Worm (Caenorhabditis elegans) whole organism, L4 larva: ENCODE measurements around the gene C51E3.9.

Experiments
- F26F4.8 ChIP-seq: fragments of 200-800 bp; sonication (Bioruptor generic); conservative IDR thresholded peaks from 2 replicates; pipeline ENCODE4 v1.3.6; 2022; ENCODE audit warnings: missing genetic modification characterization, missing compliant biosample characterization
- F37D6.2 ChIP-seq: sonication (generic microtip); optimal IDR thresholded peaks from 2 replicates; lab custom pipeline; 2016; ENCODE audit warnings: mild to moderate bottlenecking, missing genetic modification characterization, missing compliant biosample characterization
- Y105C5A.15 ChIP-seq: fragments of 200-800 bp; sonication (Bioruptor generic); IDR thresholded peaks from 2 replicates; pipeline ENCODE4 v1.3.6; 2022; ENCODE audit warnings: missing genetic modification characterization, missing compliant biosample characterization
- Y5F2A.4 ChIP-seq: fragments of 200-800 bp; sonication (Bioruptor generic); optimal IDR thresholded peaks from 2 replicates; lab custom pipeline; 2018; ENCODE audit warnings: mild to moderate bottlenecking, missing genetic modification characterization, missing compliant biosample characterization
- Y75B8A.6 ChIP-seq: fragments of 200-800 bp; sonication (Bioruptor generic); IDR thresholded peaks from 2 replicates; pipeline ENCODE4 v1.3.6; 2022; ENCODE audit warnings: missing genetic modification reagents, missing genetic modification characterization, missing compliant biosample characterization
- aha-1 ChIP-seq: fragments of 150-350 bp; peaks from one replicate; lab custom pipeline; 2014; ENCODE audit warnings: missing biosample characterization, missing genetic modification characterization
- ceh-20 ChIP-seq: fragments of 200-800 bp; sonication (Bioruptor generic); IDR thresholded peaks from 2 replicates; pipeline ENCODE4 v1.3.6; 2022; ENCODE audit warnings: missing genetic modification reagents, missing genetic modification characterization, missing compliant biosample characterization
- ceh-28 ChIP-seq: fragments of 150-350 bp; optimal IDR thresholded peaks from 2 replicates; lab custom pipeline; 2014; ENCODE audit warnings: missing biosample characterization, missing genetic modification reagents, missing genetic modification characterization
- ceh-44 ChIP-seq: fragments of 200-800 bp; sonication (Bioruptor generic); IDR thresholded peaks from 2 replicates; pipeline ENCODE4 v1.3.6; 2022; ENCODE audit warnings: missing genetic modification reagents, missing genetic modification characterization, missing compliant biosample characterization
- ceh-62 ChIP-seq: sonication (generic microtip); optimal IDR thresholded peaks from 2 replicates; lab custom pipeline; 2017; ENCODE audit warnings: missing biosample characterization, missing genetic modification characterization
- cey-2 ChIP-seq: sonication (generic microtip); optimal IDR thresholded peaks from 3 replicates; lab custom pipeline; 2017; ENCODE audit warnings: missing genetic modification characterization, mild to moderate bottlenecking, missing compliant biosample characterization, antibody characterized with exemption, borderline replicate concordance; ENCODE audit not compliant: insufficient read depth
- daf-16 ChIP-seq, 3 experiments: sonication (generic microtip); optimal IDR thresholded peaks; 2 replicates each; lab custom pipeline; 2016 to 2017; ENCODE audit warnings: missing genetic modification characterization in 3 of 3, missing genetic modification reagents in 3 of 3, mild to moderate bottlenecking in 2 of 3, missing compliant biosample characterization in 2 of 3, missing biosample characterization in 1 of 3, moderate library complexity in 1 of 3
- daf-8 ChIP-seq: fragments of 200-800 bp; sonication (Bioruptor generic); IDR thresholded peaks from 2 replicates; pipeline ENCODE4 v1.3.6; 2022; ENCODE audit warnings: missing genetic modification characterization, missing compliant biosample characterization
- dmd-9 ChIP-seq: fragments of 200-800 bp; sonication (Bioruptor generic); IDR thresholded peaks from 2 replicates; pipeline ENCODE4 v1.3.6; 2022; ENCODE audit warnings: missing genetic modification reagents, missing genetic modification characterization, missing compliant biosample characterization
- egl-27 ChIP-seq: sonication (generic microtip); optimal IDR thresholded peaks from 3 replicates; lab custom pipeline; 2017; ENCODE audit warnings: missing biosample characterization, missing genetic modification reagents, missing genetic modification characterization
- egl-43 ChIP-seq: fragments of 200-800 bp; sonication (Bioruptor generic); IDR thresholded peaks from 2 replicates; pipeline ENCODE4 v1.3.6; 2022; ENCODE audit warnings: missing genetic modification reagents, missing genetic modification characterization, missing compliant biosample characterization
- fkh-10 ChIP-seq: fragments of 150-350 bp; optimal IDR thresholded peaks from 2 replicates; lab custom pipeline; 2014; ENCODE audit warnings: missing biosample characterization, missing genetic modification reagents, missing genetic modification characterization
- fos-1 ChIP-seq: fragments of 150-350 bp; optimal IDR thresholded peaks from 2 replicates; lab custom pipeline; 2014; ENCODE audit warnings: missing biosample characterization, missing genetic modification characterization
- gei-8 ChIP-seq: fragments of 200-800 bp; sonication (Bioruptor generic); optimal IDR thresholded peaks from 2 replicates; lab custom pipeline; 2018; ENCODE audit warnings: mild to moderate bottlenecking, missing genetic modification characterization, missing compliant biosample characterization
- hlh-11 ChIP-seq: fragments of 200-800 bp; sonication (Bioruptor generic); optimal IDR thresholded peaks from 2 replicates; lab custom pipeline; 2018; ENCODE audit warnings: mild to moderate bottlenecking, missing genetic modification characterization, missing compliant biosample characterization
- hlh-30 ChIP-seq: sonication (generic microtip); optimal IDR thresholded peaks from 2 replicates; lab custom pipeline; 2017; ENCODE audit warnings: antibody characterized with exemption, mild to moderate bottlenecking, missing genetic modification characterization, missing compliant biosample characterization; ENCODE audit not compliant: insufficient read depth
- hmg-1.1 ChIP-seq: fragments of 200-800 bp; sonication (Bioruptor generic); IDR thresholded peaks from 2 replicates; pipeline ENCODE4 v1.3.6; 2022; ENCODE audit warnings: missing genetic modification reagents, missing genetic modification characterization, missing compliant biosample characterization
- lim-7 ChIP-seq: fragments of 200-800 bp; sonication (Bioruptor generic); IDR thresholded peaks from 2 replicates; pipeline ENCODE4 v1.3.6; 2022; ENCODE audit warnings: missing genetic modification characterization, missing compliant biosample characterization
- lin-1 ChIP-seq: fragments of 200-800 bp; sonication (Bioruptor generic); IDR thresholded peaks from 2 replicates; pipeline ENCODE4 v1.3.6; 2022; ENCODE audit warnings: missing genetic modification reagents, missing genetic modification characterization, missing compliant biosample characterization
- lin-13 ChIP-seq: fragments of 150-350 bp; optimal IDR thresholded peaks from 2 replicates; lab custom pipeline; 2014; ENCODE audit warnings: missing biosample characterization, missing genetic modification reagents, missing genetic modification characterization
- lin-29 ChIP-seq: fragments of 200-800 bp; sonication (Bioruptor generic); IDR thresholded peaks from 2 replicates; pipeline ENCODE4 v1.3.6; 2022; ENCODE audit warnings: missing genetic modification reagents, missing genetic modification characterization, missing compliant biosample characterization
- lin-38 ChIP-seq: fragments of 200-800 bp; sonication (Bioruptor generic); IDR thresholded peaks from 2 replicates; pipeline ENCODE4 v1.3.6; 2022; ENCODE audit warnings: missing genetic modification reagents, missing genetic modification characterization, missing compliant biosample characterization
- lir-3 ChIP-seq: sonication (generic microtip); optimal IDR thresholded peaks from 2 replicates; lab custom pipeline; 2016; ENCODE audit warnings: mild to moderate bottlenecking, missing genetic modification characterization, missing compliant biosample characterization
- madf-5 ChIP-seq, 2 experiments: fragments of 200-800 bp; sonication (Bioruptor generic); IDR thresholded peaks; 2 replicates each; pipeline ENCODE4 v1.3.6; 2022; ENCODE audit warnings: missing compliant biosample characterization in 2 of 2, missing genetic modification characterization in 2 of 2
- mep-1 ChIP-seq: fragments of 150-350 bp; sonication (generic microtip); optimal IDR thresholded peaks from 3 replicates; lab custom pipeline; 2014; ENCODE audit warnings: missing biosample characterization, missing genetic modification characterization
- nhr-237 ChIP-seq: sonication (generic microtip); optimal IDR thresholded peaks from 2 replicates; lab custom pipeline; 2017; ENCODE audit warnings: missing biosample characterization, missing genetic modification characterization
- nhr-25 ChIP-seq: sonication (generic microtip); optimal IDR thresholded peaks from 2 replicates; lab custom pipeline; 2017; ENCODE audit warnings: missing genetic modification characterization, mild to moderate bottlenecking, missing compliant biosample characterization, antibody characterized with exemption, moderate library complexity, borderline replicate concordance; ENCODE audit not compliant: insufficient read depth
- nhr-28 ChIP-seq: fragments of 150-350 bp; optimal IDR thresholded peaks from 2 replicates; lab custom pipeline; 2014; ENCODE audit warnings: missing biosample characterization, missing genetic modification characterization
- nhr-76 ChIP-seq: fragments of 150-350 bp; optimal IDR thresholded peaks from 2 replicates; lab custom pipeline; 2014; ENCODE audit warnings: missing biosample characterization, missing genetic modification characterization
- php-3 ChIP-seq: fragments of 200-800 bp; sonication (Bioruptor generic); IDR thresholded peaks from 2 replicates; pipeline ENCODE4 v1.3.6; 2022; ENCODE audit warnings: missing genetic modification reagents, missing genetic modification characterization, missing compliant biosample characterization
- saeg-2 ChIP-seq: fragments of 200-800 bp; sonication (Bioruptor generic); IDR thresholded peaks from 2 replicates; pipeline ENCODE4 v1.3.6; 2022; ENCODE audit warnings: missing genetic modification reagents, missing genetic modification characterization, missing compliant biosample characterization
- set-16 ChIP-seq: fragments of 200-800 bp; sonication (Bioruptor generic); IDR thresholded peaks from 2 replicates; pipeline ENCODE4 v1.3.6; 2022; ENCODE audit warnings: missing genetic modification reagents, missing genetic modification characterization, missing compliant biosample characterization
- snpc-4 ChIP-seq: fragments of 150-350 bp; optimal IDR thresholded peaks from 2 replicates; lab custom pipeline; 2014; ENCODE audit warnings: missing biosample characterization, missing genetic modification characterization
- tag-97 ChIP-seq: fragments of 200-800 bp; sonication (Bioruptor generic); IDR thresholded peaks from 2 replicates; pipeline ENCODE4 v1.3.6; 2022; ENCODE audit warnings: missing genetic modification characterization, missing compliant biosample characterization
- tra-1 ChIP-seq: fragments of 200-800 bp; sonication (Bioruptor generic); IDR thresholded peaks from 2 replicates; pipeline ENCODE4 v1.3.6; 2022; ENCODE audit warnings: missing genetic modification reagents, missing genetic modification characterization, missing compliant biosample characterization
- unc-130 ChIP-seq: sonication (generic microtip); optimal IDR thresholded peaks from 2 replicates; lab custom pipeline; 2016; ENCODE audit warnings: missing genetic modification reagents, missing genetic modification characterization, missing compliant biosample characterization
- unc-62 ChIP-seq, 3 experiments: fragments of 150-350 bp in 1 of 3; sonication (generic microtip); optimal IDR thresholded peaks in 2 of 3; peaks in 1 of 3; 1 replicate in 1 of 3; 2 replicates in 2 of 3; lab custom pipeline; 2014 to 2017; ENCODE audit warnings: missing biosample characterization in 3 of 3, missing genetic modification characterization in 3 of 3, missing genetic modification reagents in 3 of 3, missing genotype in 1 of 3
- vab-7 ChIP-seq: fragments of 200-800 bp; sonication (Bioruptor generic); IDR thresholded peaks from 2 replicates; pipeline ENCODE4 v1.3.6; 2022; ENCODE audit warnings: missing genetic modification reagents, missing genetic modification characterization, missing compliant biosample characterization
- zfp-2 ChIP-seq: sonication (generic microtip); optimal IDR thresholded peaks from 2 replicates; lab custom pipeline; 2016; ENCODE audit warnings: mild to moderate bottlenecking, missing genetic modification characterization, missing compliant biosample characterization
- zip-11 ChIP-seq: fragments of 200-800 bp; sonication (Bioruptor generic); IDR thresholded peaks from 2 replicates; pipeline ENCODE4 v1.3.6; 2022; ENCODE audit warnings: missing genetic modification characterization, missing compliant biosample characterization
- ztf-11 ChIP-seq: fragments of 150-350 bp; optimal IDR thresholded peaks from 2 replicates; lab custom pipeline; 2014; ENCODE audit warnings: missing biosample characterization, missing genetic modification characterization
- ztf-7 ChIP-seq: fragments of 150-350 bp; optimal IDR thresholded peaks from 2 replicates; lab custom pipeline; 2014; ENCODE audit warnings: missing biosample characterization, missing genetic modification characterization

C51E3.9 gene

DNA sequence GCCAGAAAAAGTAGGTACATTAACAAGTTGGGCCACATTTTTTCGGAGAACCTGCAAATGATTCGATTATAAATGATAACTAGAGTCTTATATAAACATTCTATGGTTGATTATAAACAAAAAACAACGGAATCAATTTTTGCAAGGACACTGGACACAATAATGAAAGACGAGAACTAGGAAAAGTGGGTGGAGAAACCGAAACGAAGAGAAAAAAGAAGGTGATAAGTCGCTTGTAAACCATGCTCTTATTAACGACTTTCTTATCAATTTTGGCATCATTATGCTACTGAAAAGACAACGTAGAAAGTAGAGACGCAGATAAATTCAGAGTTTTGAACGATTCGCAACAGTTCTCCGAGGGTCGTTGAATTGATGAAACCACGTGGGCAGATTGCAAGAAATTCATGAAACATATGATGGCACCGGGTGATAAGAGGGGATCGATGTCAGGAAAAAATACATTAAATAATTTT is 44.4 kb downstream of the C51E3.9 start, which contains the start of gene ZK856.5 (continued):
- no peak for TF ChIP-seq mep-1
- TF ChIP-seq nhr-28 (tag; lab: Kevin White, UChicago): peak; percentile 59
- no peak for TF ChIP-seq ztf-11 (tag; lab: Kevin White, UChicago)
- TF ChIP-seq gei-8 (GFP tag; lab: Kevin White, UChicago): no peak
- TF ChIP-seq zfp-2 (tag; lab: Kevin White, UChicago): no peak
- no peak for TF ChIP-seq lir-3 (tag; lab: Kevin White, UChicago)
- no peak for TF ChIP-seq nhr-76
- TF ChIP-seq lin-13 (GFP tag; lab: Kevin White, UChicago): no peak
- TF ChIP-seq php-3 (GFP tag; lab: Robert Waterston, UW): peak; percentile 95
- TF ChIP-seq lin-38 (GFP tag; lab: Robert Waterston, UW): no peak
- no peak for TF ChIP-seq daf-16 (GFP tag; optimal IDR thresholded peaks at IDR 0.05; lab: Kevin White, UChicago)
- TF ChIP-seq daf-16 (tag; optimal IDR thresholded peaks at IDR 0.05; lab: Kevin White, UChicago): peak; percentile 69
- TF ChIP-seq nhr-25: no peak
- no peak for TF ChIP-seq cey-2 (tag; lab: Kevin White, UChicago)
- no peak for TF ChIP-seq Y5F2A.4 (GFP tag; lab: Kevin White, UChicago)
- no peak for TF ChIP-seq unc-130 (GFP tag; lab: Kevin White, UChicago)
- no peak for TF ChIP-seq fkh-10
- no peak for TF ChIP-seq egl-27
- peak; percentile 21 for TF ChIP-seq hlh-30 (tag; lab: Kevin White, UChicago)
- no peak for TF ChIP-seq Y105C5A.15 (GFP tag; lab: Robert Waterston, UW)
- no peak for TF ChIP-seq vab-7 (GFP tag; lab: Robert Waterston, UW)
- no peak for TF ChIP-seq lin-1 (GFP tag; lab: Robert Waterston, UW)
- TF ChIP-seq nhr-237 (tag; lab: Kevin White, UChicago): no peak
- TF ChIP-seq Y75B8A.6 (GFP tag; lab: Robert Waterston, UW): no peak
- TF ChIP-seq tag-97 (GFP tag; lab: Robert Waterston, UW): no peak
- no peak for TF ChIP-seq lim-7 (GFP tag; lab: Robert Waterston, UW)
- no peak for TF ChIP-seq unc-62 (GFP tag; optimal IDR thresholded peaks at IDR 0.05 in 1 of 2; lab: Kevin White, UChicago)
- TF ChIP-seq unc-62 (tag; optimal IDR thresholded peaks at IDR 0.05; lab: Kevin White, UChicago): no peak
- TF ChIP-seq snpc-4 (tag; lab: Kevin White, UChicago): no peak
- TF ChIP-seq egl-43 (GFP tag; lab: Robert Waterston, UW): no peak
- no peak for TF ChIP-seq fos-1
- no peak for TF ChIP-seq zip-11 (GFP tag; lab: Robert Waterston, UW)
- TF ChIP-seq F37D6.2 (tag; lab: Kevin White, UChicago): no peak
- TF ChIP-seq tra-1 (GFP tag; lab: Robert Waterston, UW): peak; percentile 34; the same call in 1 of the 2 replicates
- TF ChIP-seq hlh-11 (tag; lab: Kevin White, UChicago): peak; percentile 85
- TF ChIP-seq set-16: no peak
- no peak for TF ChIP-seq daf-8 (GFP tag; lab: Robert Waterston, UW)
- TF ChIP-seq lin-29 (GFP tag; lab: Robert Waterston, UW): no peak
- TF ChIP-seq ceh-28: no peak
- no peak for TF ChIP-seq ceh-62
- TF ChIP-seq ceh-44: no peak
- no peak for TF ChIP-seq madf-5 (GFP tag; IDR thresholded peaks at IDR 0.05; lab: Robert Waterston, UW)
- no peak for TF ChIP-seq saeg-2
- TF ChIP-seq ztf-7: no peak
- no peak for TF ChIP-seq dmd-9
- no peak for TF ChIP-seq aha-1 (tag; lab: Kevin White, UChicago)
- no peak for TF ChIP-seq ceh-20 (GFP tag; lab: Robert Waterston, UW)
- no peak for TF ChIP-seq F26F4.8 (GFP tag; lab: Robert Waterston, UW)
- TF ChIP-seq hmg-1.1 (GFP tag; lab: Robert Waterston, UW): no peak
